Worm (Caenorhabditis elegans) whole organism, early embryonic: ENCODE results near the gene Y70C5C.1.
"Not testable (repeated sequence)": the region's sequence is repeated elsewhere in the genome, so short reads cannot be mapped to it uniquely, and the experiment has no call there.

Source experiments
- B0310.2 ChIP-seq: sonication (generic microtip); optimal IDR thresholded peaks from 2 replicates; lab custom pipeline; 2016; ENCODE audit warnings: mild to moderate bottlenecking, missing genetic modification characterization, missing compliant biosample characterization
- F13C5.2 ChIP-seq: sonication (generic microtip); optimal IDR thresholded peaks from 2 replicates; lab custom pipeline; 2017; ENCODE audit warnings: mild to moderate bottlenecking, missing genetic modification characterization, inconsistent platforms, missing compliant biosample characterization
- aly-1 ChIP-seq: sonication (generic microtip); optimal IDR thresholded peaks from 2 replicates; lab custom pipeline; 2016; ENCODE audit warnings: missing genetic modification characterization, missing compliant biosample characterization
- ama-1 ChIP-seq: fragments of 150-350 bp; optimal IDR thresholded peaks from 2 replicates; lab custom pipeline; 2014
- ceh-36 ChIP-seq: sonication (generic microtip); optimal IDR thresholded peaks from 2 replicates; lab custom pipeline; 2016; ENCODE audit warnings: missing genetic modification characterization, inconsistent platforms, missing compliant biosample characterization
- flt-1 ChIP-seq: fragments of 200-800 bp; sonication (Bioruptor generic); IDR thresholded peaks from 2 replicates; pipeline ENCODE4 v1.3.6; 2022; ENCODE audit warnings: missing genetic modification characterization, missing compliant biosample characterization
- hmbx-1 ChIP-seq: sonication (generic microtip); optimal IDR thresholded peaks from 2 replicates; lab custom pipeline; 2016; ENCODE audit warnings: mild to moderate bottlenecking, missing genetic modification characterization, missing compliant biosample characterization
- hmg-4 ChIP-seq: fragments of 200-800 bp; sonication (Bioruptor generic); optimal IDR thresholded peaks from 2 replicates; lab custom pipeline; 2018; ENCODE audit warnings: mild to moderate bottlenecking, missing genetic modification characterization, missing compliant biosample characterization
- pes-1 ChIP-seq: fragments of 200-800 bp; sonication (Bioruptor generic); IDR thresholded peaks from 2 replicates; pipeline ENCODE4 v1.3.6; 2022; ENCODE audit warnings: missing genetic modification reagents, missing genetic modification characterization, missing compliant biosample characterization
- scrt-1 ChIP-seq: fragments of 200-800 bp; sonication (Bioruptor generic); IDR thresholded peaks from 2 replicates; pipeline ENCODE4 v1.3.6; 2022; ENCODE audit warnings: missing genetic modification characterization, missing compliant biosample characterization
- tbx-11 ChIP-seq: fragments of 200-800 bp; sonication (Bioruptor generic); IDR thresholded peaks from 2 replicates; pipeline ENCODE4 v1.3.6; 2022; ENCODE audit warnings: missing genetic modification characterization, missing compliant biosample characterization
- tbx-37 ChIP-seq: fragments of 200-800 bp; sonication (Bioruptor generic); conservative IDR thresholded peaks from 2 replicates; pipeline ENCODE4 v1.3.6; 2022; ENCODE audit warnings: missing genetic modification reagents, missing genetic modification characterization, missing compliant biosample characterization
- tra-4 ChIP-seq: sonication (generic microtip); optimal IDR thresholded peaks from 2 replicates; lab custom pipeline; 2017; ENCODE audit warnings: missing genetic modification characterization, missing compliant biosample characterization

DNA sequence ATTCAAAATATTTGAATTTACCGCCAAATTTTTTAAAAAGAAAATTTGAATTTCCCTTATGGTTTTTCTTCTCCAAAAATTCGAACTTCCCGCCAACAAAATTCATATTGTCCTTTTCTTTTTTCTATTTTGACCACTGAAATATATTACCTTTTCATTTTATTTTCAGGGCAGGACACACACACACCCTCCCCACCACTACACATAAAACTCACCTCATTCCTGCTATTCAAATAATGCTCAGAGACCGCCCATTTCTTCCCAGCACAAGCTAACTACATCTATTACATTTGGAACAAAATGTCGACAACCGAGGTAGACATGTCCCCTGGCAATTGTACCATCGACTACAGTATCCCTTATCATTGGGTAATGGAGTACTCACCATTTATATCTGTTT is 45.8 kb upstream of the Y70C5C.1 start, which contains the start of gene W06G6.15:
- TF ChIP-seq tra-4 (tag; lab: Kevin White, UChicago); ama-1; B0310.2 (tag; lab: Kevin White, UChicago); F13C5.2 (tag; lab: Kevin White, UChicago); hmg-4 (GFP tag; lab: Kevin White, UChicago); pes-1 (GFP tag; lab: Robert Waterston, UW); flt-1; ceh-36 (tag; lab: Kevin White, UChicago); tbx-11; hmbx-1 (tag; lab: Kevin White, UChicago); tbx-37 (GFP tag; lab: Robert Waterston, UW); aly-1 (tag; lab: Kevin White, UChicago); scrt-1 (GFP tag; lab: Robert Waterston, UW): not testable (repeated sequence)
